Fruit fly (Drosophila melanogaster): ENCODE data around the gene Axn.

dm6 chr3R:30012602-30013489, 9.8 kb upstream of the Axn start:
- TF ChIP-seq CG8301 (tag; optimal IDR thresholded peaks at IDR 0.05), result peak; percentile 38
- TF ChIP-seq CG4496 (GFP tag; IDR thresholded peaks at IDR 0.05), result peak; percentile 72
- TF ChIP-seq D1 (tag; optimal IDR thresholded peaks at IDR 0.05), result no peak
- TF ChIP-seq gl (tag; optimal IDR thresholded peaks at IDR 0.05), result no peak
- no peak for TF ChIP-seq Pif1A (GFP tag; optimal IDR thresholded peaks at IDR 0.05)
- no peak for TF ChIP-seq Pif1B (GFP tag; optimal IDR thresholded peaks at IDR 0.05)
- no peak for TF ChIP-seq Snoo (tag; optimal IDR thresholded peaks at IDR 0.05)
- no peak for TF ChIP-seq CG13204 (GFP tag; optimal IDR thresholded peaks at IDR 0.05)
- TF ChIP-seq EcR (GFP tag; optimal IDR thresholded peaks at IDR 0.05), result no peak
- TF ChIP-seq CG14655 (GFP tag; optimal IDR thresholded peaks at IDR 0.05), result peak; percentile 58

Measured in whole organism, pupa.